Worm (Caenorhabditis elegans) whole organism, L4/young adult: ENCODE measurements around the gene F26A1.4.

Experiments
- W03F9.2 ChIP-seq: fragments of 150-350 bp; optimal IDR thresholded peaks from 2 replicates; lab custom pipeline; 2014; ENCODE audit warnings: missing biosample characterization, missing genetic modification characterization
- him-1 ChIP-seq: sonication (generic microtip); optimal IDR thresholded peaks from 2 replicates; lab custom pipeline; 2016; ENCODE audit warnings: missing genotype, missing genetic modification reagents, missing genetic modification characterization, missing compliant biosample characterization

ce11 chrIII:4796536-4796935, 20.8 kb upstream of the F26A1.4 start, which contains the start of gene tag-325:
- TF ChIP-seq W03F9.2 (no peak), him-1 (tag; lab: Kevin White, UChicago) (no peak)
